Worm (Caenorhabditis elegans) whole organism, late embryonic: ENCODE data around the gene mett-10.

Source experiments
- F13H6.1 ChIP-seq: sonication (generic microtip); optimal IDR thresholded peaks from 2 replicates; lab custom pipeline; 2016; ENCODE audit warnings: missing genetic modification characterization, missing compliant biosample characterization
- ceh-18 ChIP-seq: sonication (generic microtip); optimal IDR thresholded peaks from 2 replicates; lab custom pipeline; 2016; ENCODE audit warnings: missing genetic modification characterization, missing compliant biosample characterization
- ceh-30 ChIP-seq: fragments of 150-350 bp; optimal IDR thresholded peaks from 2 replicates; lab custom pipeline; 2014; ENCODE audit warnings: missing biosample characterization, missing genetic modification characterization
- dmd-4 ChIP-seq: sonication (generic microtip); optimal IDR thresholded peaks from 2 replicates; lab custom pipeline; 2016; ENCODE audit warnings: borderline replicate concordance, missing genetic modification characterization, missing compliant biosample characterization
- dve-1 ChIP-seq: sonication (generic microtip); optimal IDR thresholded peaks from 2 replicates; lab custom pipeline; 2017; ENCODE audit warnings: antibody characterized with exemption, mild to moderate bottlenecking, missing genetic modification characterization, missing compliant biosample characterization
- ets-4 ChIP-seq: sonication (generic microtip); optimal IDR thresholded peaks from 2 replicates; lab custom pipeline; 2016; ENCODE audit warnings: missing genetic modification characterization, missing compliant biosample characterization
- fkh-10 ChIP-seq: fragments of 150-350 bp; optimal IDR thresholded peaks from 2 replicates; lab custom pipeline; 2014; ENCODE audit warnings: missing biosample characterization, missing genetic modification reagents, missing genetic modification characterization
- lim-6 ChIP-seq: sonication (generic microtip); optimal IDR thresholded peaks from 2 replicates; lab custom pipeline; 2016; ENCODE audit warnings: missing genetic modification characterization, missing compliant biosample characterization
- pag-3 ChIP-seq: sonication (generic microtip); optimal IDR thresholded peaks from 2 replicates; lab custom pipeline; 2016; ENCODE audit warnings: missing compliant biosample characterization, missing genetic modification characterization, borderline replicate concordance
- pat-9 ChIP-seq: fragments of 200-800 bp; sonication (Bioruptor generic); optimal IDR thresholded peaks from 2 replicates; lab custom pipeline; 2018; ENCODE audit warnings: mild to moderate bottlenecking, missing genetic modification characterization, moderate library complexity, missing compliant biosample characterization
- pha-4 ChIP-seq: fragments of 150-350 bp; optimal IDR thresholded peaks from 2 replicates; lab custom pipeline; 2018; ENCODE audit warnings: missing biosample characterization, missing genetic modification reagents, missing genetic modification characterization
- ttx-3 ChIP-seq: sonication (generic microtip); optimal IDR thresholded peaks from 2 replicates; lab custom pipeline; 2016; ENCODE audit warnings: missing genetic modification reagents, missing genetic modification characterization, missing compliant biosample characterization
- unc-42 ChIP-seq: sonication (generic microtip); optimal IDR thresholded peaks from 2 replicates; lab custom pipeline; 2016; ENCODE audit warnings: missing genotype, missing genetic modification characterization, missing compliant biosample characterization

- TF ChIP-seq dmd-4 (tag; lab: Kevin White, UChicago): no peak
- TF ChIP-seq ttx-3 (tag; lab: Kevin White, UChicago): no peak
- no peak for TF ChIP-seq ceh-30 (tag; lab: Kevin White, UChicago)
- no peak for TF ChIP-seq fkh-10 (GFP tag; lab: Kevin White, UChicago)
- no peak for TF ChIP-seq pag-3 (tag; lab: Kevin White, UChicago)
- no peak for TF ChIP-seq pat-9 (tag; lab: Kevin White, UChicago)
- no peak for TF ChIP-seq F13H6.1 (tag; lab: Kevin White, UChicago)
- TF ChIP-seq dve-1 (tag; lab: Kevin White, UChicago): no peak
- no peak for TF ChIP-seq unc-42
- no peak for TF ChIP-seq pha-4 (tag; lab: Kevin White, UChicago)
- no peak for TF ChIP-seq ceh-18 (tag; lab: Kevin White, UChicago)
- no peak for TF ChIP-seq ets-4 (tag; lab: Kevin White, UChicago)
- no peak for TF ChIP-seq lim-6
Observed at ce11 chrIII:10154993-10155392, 40.2 kb downstream of the mett-10 start.
